Fruit fly (Drosophila melanogaster) whole organism, embryonic: ENCODE measurements around the gene Rtnl1.

ENCODE experiments used
- Bgb ChIP-seq: fragments of 200-800 bp; sonication (Bioruptor generic); IDR thresholded peaks from 2 replicates; pipeline ENCODE4 v1.3.6; 2022; ENCODE audit warnings: missing biosample characterization, missing genetic modification characterization; ENCODE audit not compliant: partially characterized antibody
- C15 ChIP-seq: fragments of 200-800 bp; sonication (Bioruptor generic); IDR thresholded peaks from 3 replicates; pipeline ENCODE4 v1.3.6; 2022; ENCODE audit warnings: missing biosample characterization, missing genetic modification characterization
- CG10959 ChIP-seq: fragments of 200-800 bp; sonication (Bioruptor generic); IDR thresholded peaks from 2 replicates; pipeline ENCODE4 v1.3.6; 2022; ENCODE audit warnings: missing biosample characterization, missing genetic modification characterization
- CG12071 ChIP-seq: fragments of 200-800 bp; sonication (Bioruptor generic); optimal IDR thresholded peaks from 3 replicates; lab custom pipeline; 2018; ENCODE audit warnings: missing biosample characterization, mild to moderate bottlenecking, missing genetic modification characterization
- CG12236 ChIP-seq: fragments of 200-800 bp; sonication (Bioruptor generic); optimal IDR thresholded peaks from 2 replicates; lab custom pipeline; 2016; ENCODE audit warnings: missing biosample characterization, missing genetic modification characterization
- CG15269 ChIP-seq: fragments of 200-800 bp; sonication (Bioruptor generic); optimal IDR thresholded peaks from 2 replicates; lab custom pipeline; 2018; ENCODE audit warnings: missing biosample characterization, mild to moderate bottlenecking, missing genetic modification characterization, moderate library complexity
- CG1529 ChIP-seq: fragments of 200-800 bp; sonication (Bioruptor generic); optimal IDR thresholded peaks from 3 replicates; lab custom pipeline; 2018; ENCODE audit warnings: missing biosample characterization, missing genetic modification characterization
- CG17328 ChIP-seq: fragments of 200-800 bp; sonication (Bioruptor generic); IDR thresholded peaks from 2 replicates; pipeline ENCODE4 v1.3.6; 2022; ENCODE audit warnings: missing biosample characterization, missing genetic modification characterization
- CG17612 ChIP-seq: fragments of 200-800 bp; sonication (Bioruptor generic); IDR thresholded peaks from 2 replicates; pipeline ENCODE4 v1.3.6; 2022; ENCODE audit warnings: missing biosample characterization, missing genetic modification characterization
- CG32532 ChIP-seq: fragments of 200-800 bp; sonication (Bioruptor generic); IDR thresholded peaks from 2 replicates; pipeline ENCODE4 v1.3.6; 2022; ENCODE audit warnings: missing biosample characterization, missing genetic modification characterization
- CG4282 ChIP-seq: fragments of 200-800 bp; sonication (Bioruptor generic); optimal IDR thresholded peaks from 2 replicates; lab custom pipeline; 2016; ENCODE audit warnings: missing biosample characterization, missing genetic modification characterization
- CG4404 ChIP-seq: fragments of 200-800 bp; sonication (Bioruptor generic); IDR thresholded peaks from 2 replicates; pipeline ENCODE4 v1.3.6; 2022; ENCODE audit warnings: missing biosample characterization, missing genetic modification characterization
- CG4424 ChIP-seq: fragments of 200-800 bp; sonication (Bioruptor generic); optimal IDR thresholded peaks from 3 replicates; lab custom pipeline; 2016; ENCODE audit warnings: missing biosample characterization, missing genetic modification characterization
- CG6175 ChIP-seq: fragments of 200-800 bp; sonication (Bioruptor generic); IDR thresholded peaks from 3 replicates; pipeline ENCODE4 v1.3.6; 2022; ENCODE audit warnings: missing biosample characterization, missing genetic modification characterization
- CG6654 ChIP-seq: fragments of 200-800 bp; sonication (Bioruptor generic); optimal IDR thresholded peaks from 2 replicates; lab custom pipeline; 2017; ENCODE audit warnings: missing biosample characterization, mild to moderate bottlenecking, missing genetic modification characterization
- CG6765 ChIP-seq: fragments of 200-800 bp; sonication (Bioruptor generic); optimal IDR thresholded peaks from 3 replicates; lab custom pipeline; 2017; ENCODE audit warnings: missing biosample characterization, mild to moderate bottlenecking, missing genetic modification characterization
- CG8388 ChIP-seq: fragments of 200-800 bp; sonication (Bioruptor generic); optimal IDR thresholded peaks from 2 replicates; lab custom pipeline; 2019; ENCODE audit warnings: missing biosample characterization, mild to moderate bottlenecking, missing genetic modification characterization, moderate library complexity
- D19B ChIP-seq: fragments of 200-800 bp; sonication (Bioruptor generic); optimal IDR thresholded peaks from 2 replicates; lab custom pipeline; 2017; ENCODE audit warnings: missing biosample characterization, mild to moderate bottlenecking, missing genetic modification characterization
- Dek ChIP-seq: fragments of 200-800 bp; sonication (Bioruptor generic); optimal IDR thresholded peaks from 3 replicates; lab custom pipeline; 2019; ENCODE audit warnings: missing biosample characterization, mild to moderate bottlenecking, missing genetic modification characterization, moderate library complexity
- Doc3 ChIP-seq: fragments of 200-800 bp; sonication (Bioruptor generic); IDR thresholded peaks from 3 replicates; pipeline ENCODE4 v1.3.6; 2022; ENCODE audit warnings: missing biosample characterization, missing genetic modification characterization; ENCODE audit not compliant: partially characterized antibody
- Dp ChIP-seq: fragments of 200-800 bp; sonication (Bioruptor generic); optimal IDR thresholded peaks from 2 replicates; lab custom pipeline; 2018; ENCODE audit warnings: missing biosample characterization, mild to moderate bottlenecking, missing genetic modification characterization, moderate library complexity
- HLHmδ ChIP-seq: fragments of 200-800 bp; sonication (Bioruptor generic); optimal IDR thresholded peaks from 2 replicates; lab custom pipeline; 2018; ENCODE audit warnings: missing biosample characterization, mild to moderate bottlenecking, missing genetic modification characterization, moderate library complexity
- Hey ChIP-seq: fragments of 200-800 bp; sonication (Bioruptor generic); optimal IDR thresholded peaks from 3 replicates; lab custom pipeline; 2018; ENCODE audit warnings: missing biosample characterization, mild to moderate bottlenecking, missing genetic modification characterization
- NFAT ChIP-seq: fragments of 200-800 bp; sonication (Bioruptor generic); IDR thresholded peaks from 2 replicates; pipeline ENCODE4 v1.3.6; 2022; ENCODE audit warnings: missing biosample characterization, missing genetic modification characterization
- Nf-YA ChIP-seq: fragments of 200-800 bp; sonication (Bioruptor generic); IDR thresholded peaks from 2 replicates; pipeline ENCODE4 v1.3.6; 2022; ENCODE audit warnings: missing biosample characterization, missing genetic modification characterization
- Optix ChIP-seq: fragments of 200-800 bp; sonication (Bioruptor generic); IDR thresholded peaks from 3 replicates; pipeline ENCODE4 v1.3.6; 2022; ENCODE audit warnings: missing biosample characterization, missing genetic modification characterization
- Poxn ChIP-seq: fragments of 200-800 bp; sonication (Bioruptor generic); IDR thresholded peaks from 2 replicates; pipeline ENCODE4 v1.3.6; 2022; ENCODE audit warnings: missing biosample characterization, missing genetic modification characterization
- Tbp ChIP-seq: fragments of >200 bp; optimal IDR thresholded peaks from 2 replicates; lab custom pipeline; 2018; ENCODE audit warnings: missing biosample characterization, missing genetic modification characterization
- ac ChIP-seq: fragments of 200-800 bp; sonication (Bioruptor generic); optimal IDR thresholded peaks from 3 replicates; lab custom pipeline; 2017; ENCODE audit warnings: missing biosample characterization, mild to moderate bottlenecking, missing genetic modification characterization
- az2 ChIP-seq: fragments of 200-800 bp; sonication (Bioruptor generic); optimal IDR thresholded peaks from 3 replicates; lab custom pipeline; 2016; ENCODE audit warnings: missing biosample characterization, missing genetic modification characterization
- caup ChIP-seq: fragments of 200-800 bp; sonication (Bioruptor generic); optimal IDR thresholded peaks from 3 replicates; lab custom pipeline; 2017; ENCODE audit warnings: missing biosample characterization, mild to moderate bottlenecking, missing genetic modification characterization, moderate library complexity; ENCODE audit not compliant: severe bottlenecking
- chn ChIP-seq: fragments of 200-800 bp; sonication (Bioruptor generic); optimal IDR thresholded peaks from 2 replicates; lab custom pipeline; 2016; ENCODE audit warnings: missing biosample characterization, missing genetic modification characterization
- danr ChIP-seq: fragments of 200-800 bp; sonication (Bioruptor generic); IDR thresholded peaks from 2 replicates; pipeline ENCODE4 v1.3.6; 2022; ENCODE audit warnings: missing biosample characterization, missing genetic modification characterization
- en ChIP-seq: fragments of 200-800 bp; sonication (Bioruptor generic); optimal IDR thresholded peaks from 2 replicates; lab custom pipeline; 2016; ENCODE audit warnings: missing biosample characterization, missing genetic modification characterization
- ewg ChIP-seq: fragments of 200-800 bp; sonication (Bioruptor generic); optimal IDR thresholded peaks from 3 replicates; lab custom pipeline; 2017; ENCODE audit warnings: mild to moderate bottlenecking, missing biosample characterization, missing genetic modification reagents, missing genetic modification characterization
- fu2 ChIP-seq: fragments of 200-800 bp; sonication (Bioruptor generic); optimal IDR thresholded peaks from 2 replicates; lab custom pipeline; 2016; ENCODE audit warnings: missing biosample characterization, missing genetic modification characterization
- insv ChIP-seq, 2 experiments: fragments of 200-800 bp; sonication (Bioruptor generic); optimal IDR thresholded peaks; 3 replicates each; lab custom pipeline; 2016 to 2018; ENCODE audit warnings: missing biosample characterization in 2 of 2, missing genetic modification characterization in 2 of 2
- inv ChIP-seq: fragments of 200-800 bp; sonication (Bioruptor generic); IDR thresholded peaks from 2 replicates; pipeline ENCODE4 v1.3.6; 2022; ENCODE audit warnings: missing biosample characterization, missing genetic modification characterization; ENCODE audit not compliant: partially characterized antibody
- nom ChIP-seq: fragments of 200-800 bp; sonication (Bioruptor generic); optimal IDR thresholded peaks from 2 replicates; lab custom pipeline; 2017; ENCODE audit warnings: missing biosample characterization, missing genetic modification characterization, mild to moderate bottlenecking, moderate library complexity, missing genetic modification reagents
- pan ChIP-seq, 4 experiments: fragments of >200 bp in 3 of 4; fragments of 200-800 bp in 1 of 4; sonication (Bioruptor generic) in 1 of 4; optimal IDR thresholded peaks in 3 of 4; IDR thresholded peaks in 1 of 4; 2 replicates each; pipeline versions ENCODE4 v1.3.6 to Lab custom; 2017 to 2022; ENCODE audit warnings: missing biosample characterization in 2 of 4, missing genetic modification characterization in 2 of 4, mixed read lengths in 1 of 4
- ro ChIP-seq: fragments of 200-800 bp; sonication (Bioruptor generic); IDR thresholded peaks from 2 replicates; pipeline ENCODE4 v1.3.6; 2022; ENCODE audit warnings: missing biosample characterization, missing genetic modification characterization
- sim ChIP-seq: fragments of 200-800 bp; sonication (Bioruptor generic); IDR thresholded peaks from 2 replicates; pipeline ENCODE4 v1.3.6; 2022; ENCODE audit warnings: missing biosample characterization, missing genetic modification characterization
- tgo ChIP-seq: fragments of 200-800 bp; sonication (Bioruptor generic); IDR thresholded peaks from 3 replicates; pipeline ENCODE4 v1.3.6; 2022; ENCODE audit warnings: missing biosample characterization, missing genetic modification characterization
- trem ChIP-seq: fragments of 200-800 bp; optimal IDR thresholded peaks from 3 replicates; lab custom pipeline; 2019; ENCODE audit warnings: missing biosample characterization, mild to moderate bottlenecking, missing genetic modification characterization, moderate library complexity
- unc-4 ChIP-seq: fragments of 200-800 bp; sonication (Bioruptor generic); IDR thresholded peaks from 2 replicates; pipeline ENCODE4 v1.3.6; 2022; ENCODE audit warnings: missing biosample characterization, missing genetic modification characterization; ENCODE audit not compliant: partially characterized antibody
- unpg ChIP-seq: fragments of 200-800 bp; sonication (Bioruptor generic); optimal IDR thresholded peaks from 3 replicates; lab custom pipeline; 2018; ENCODE audit warnings: missing biosample characterization, mild to moderate bottlenecking, missing genetic modification characterization, moderate library complexity
- yki ChIP-seq: fragments of >200 bp; optimal IDR thresholded peaks from 3 replicates; lab custom pipeline; 2018
- zen ChIP-seq: fragments of 200-800 bp; sonication (Bioruptor generic); optimal IDR thresholded peaks from 3 replicates; lab custom pipeline; 2018; ENCODE audit warnings: missing biosample characterization, mild to moderate bottlenecking, missing genetic modification characterization, moderate library complexity

Rtnl1 gene

DNA sequence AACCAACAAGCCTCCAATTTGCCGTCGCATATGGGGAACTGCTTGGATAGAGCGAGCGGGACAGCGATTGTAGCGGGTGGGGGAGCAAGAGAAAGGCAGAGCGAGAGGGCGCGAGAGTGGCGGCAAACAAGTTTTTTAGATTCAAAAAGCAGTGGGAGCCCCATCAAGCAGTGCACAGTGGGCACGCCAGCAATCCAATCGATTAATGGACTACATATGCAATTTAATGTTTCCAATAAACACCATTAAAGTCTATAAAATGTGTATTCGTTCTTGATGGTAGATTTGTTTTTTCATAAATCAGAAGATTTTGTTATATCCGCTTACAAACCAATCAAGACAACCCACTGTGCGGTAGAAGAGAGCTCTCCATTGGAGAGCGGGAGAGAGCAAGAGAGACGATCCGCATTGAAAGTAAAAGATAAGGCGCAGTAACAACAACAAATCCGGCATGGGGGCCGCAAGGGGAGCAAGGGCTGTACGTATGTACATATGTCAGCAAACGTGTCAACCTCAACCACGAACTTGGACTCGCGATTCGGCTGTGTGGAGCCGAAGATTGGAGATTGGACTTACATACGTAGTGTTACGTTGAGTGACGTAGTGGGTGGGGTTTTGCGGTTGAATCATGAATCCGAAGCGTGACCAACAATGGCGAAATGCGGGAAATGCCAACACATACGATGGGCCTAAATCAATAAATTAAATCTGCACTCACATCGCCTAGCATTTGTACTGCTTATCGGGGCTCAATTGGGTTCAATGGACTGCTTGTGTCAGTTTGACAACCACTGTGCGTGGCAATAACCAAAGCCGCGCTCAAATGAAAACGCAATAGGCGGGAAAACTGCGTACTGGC lies 11.9 kb downstream of the Rtnl1 start (continued):
- TF ChIP-seq danr (GFP tag; lab: Robert Waterston, UW) (peak; percentile 99), inv (GFP tag; lab: Robert Waterston, UW) (peak; percentile 62), CG10959 (GFP tag; lab: Robert Waterston, UW) (peak; percentile 99), CG12236 (GFP tag; lab: Kevin White, UChicago) (peak; percentile 98), Tbp (GFP tag; lab: Kevin White, UChicago) (no peak), CG12071 (GFP tag; lab: Kevin White, UChicago) (peak; percentile 99), HLHmδ (GFP tag; lab: Kevin White, UChicago) (peak; percentile 12), unc-4 (GFP tag; lab: Robert Waterston, UW) (no peak; the same call in 1 of the 2 replicates), insv (GFP tag; optimal IDR thresholded peaks at IDR 0.05; lab: Kevin White, UChicago) (peak; percentile 9 to 70), C15 (GFP tag; lab: Robert Waterston, UW) (peak; percentile 97), chn (GFP tag; lab: Kevin White, UChicago) (peak; percentile 99), CG4404 (GFP tag; lab: Robert Waterston, UW) (peak; percentile 98), Poxn (GFP tag; lab: Robert Waterston, UW) (peak; percentile 96), unpg (GFP tag; lab: Kevin White, UChicago) (peak; percentile 100), ac (GFP tag; lab: Kevin White, UChicago) (peak; percentile 97), ro (peak; percentile 99), az2 (peak; percentile 99), pan (optimal IDR thresholded peaks at IDR 0.05; lab: Kevin White, UChicago) (no peak), pan (GFP tag; optimal IDR thresholded peaks at IDR 0.05 in 1 of 2, IDR thresholded peaks at IDR 0.05 in 1 of 2) (peak in 1 of 2 experiments; percentile 99), CG4282 (GFP tag; lab: Kevin White, UChicago) (peak; percentile 99), ewg (GFP tag; lab: Kevin White, UChicago) (peak; percentile 98), Dek (tag; lab: Kevin White, UChicago) (peak; percentile 98), en (GFP tag; lab: Kevin White, UChicago) (peak; percentile 99), fu2 (GFP tag; lab: Kevin White, UChicago) (peak; percentile 99), Nf-YA (peak; percentile 98), CG32532 (GFP tag; lab: Robert Waterston, UW) (peak; percentile 99), CG17612 (peak; percentile 98), CG6175 (GFP tag; lab: Robert Waterston, UW) (peak; percentile 98), Hey (tag; lab: Kevin White, UChicago) (peak; percentile 87), CG15269 (tag; lab: Kevin White, UChicago) (peak; percentile 99), CG6654 (GFP tag; lab: Kevin White, UChicago) (peak; percentile 97), NFAT (GFP tag; lab: Robert Waterston, UW) (peak; percentile 99), CG8388 (GFP tag; lab: Kevin White, UChicago) (peak; percentile 98), nom (GFP tag; lab: Kevin White, UChicago) (peak; percentile 98), caup (GFP tag; lab: Kevin White, UChicago) (peak; percentile 98), CG6765 (GFP tag; lab: Kevin White, UChicago) (peak; percentile 97), sim (GFP tag; lab: Robert Waterston, UW) (peak; percentile 97), CG17328 (GFP tag; lab: Robert Waterston, UW) (peak; percentile 99), Bgb (GFP tag; lab: Robert Waterston, UW) (peak; percentile 59), Optix (GFP tag; lab: Robert Waterston, UW) (peak; percentile 99), tgo (peak; percentile 99), trem (peak; percentile 97), Dp (GFP tag; lab: Kevin White, UChicago) (peak; percentile 48), D19B (peak; percentile 95), CG1529 (GFP tag; lab: Kevin White, UChicago) (peak; percentile 99), zen (tag; lab: Kevin White, UChicago) (peak; percentile 98), Doc3 (no peak; the same call in 2 of the 3 replicates), CG4424 (GFP tag; lab: Kevin White, UChicago) (peak; percentile 99), yki (lab: Kevin White, UChicago) (peak; percentile 61)
